Fruit fly (Drosophila melanogaster) whole organism, embryonic: ENCODE data around the gene lok.
A peak's percentile ranks its signal among the peaks of the same experiment; 100 is the strongest.

Source experiments
- Antp ChIP-seq: fragments of 200-800 bp; sonication (Bioruptor generic); optimal IDR thresholded peaks from 3 replicates; lab custom pipeline; 2016; ENCODE audit warnings: missing biosample characterization, missing genetic modification characterization
- Asciz ChIP-seq: fragments of 200-800 bp; sonication (Bioruptor generic); optimal IDR thresholded peaks from 2 replicates; lab custom pipeline; 2017; ENCODE audit warnings: missing biosample characterization, mild to moderate bottlenecking, missing genetic modification characterization, missing genetic modification reagents
- Bdp1 ChIP-seq: fragments of 200-800 bp; sonication (Bioruptor generic); optimal IDR thresholded peaks from 3 replicates; lab custom pipeline; 2016; ENCODE audit warnings: missing biosample characterization, missing genetic modification characterization
- Blimp-1 ChIP-seq: fragments of 200-800 bp; sonication (Bioruptor generic); optimal IDR thresholded peaks from 3 replicates; lab custom pipeline; 2018; ENCODE audit warnings: missing biosample characterization, missing genetic modification characterization, mild to moderate bottlenecking, moderate library complexity, missing genetic modification reagents
- CG10321 ChIP-seq: fragments of 200-800 bp; sonication (Bioruptor generic); IDR thresholded peaks from 2 replicates; pipeline ENCODE4 v1.3.6; 2022; ENCODE audit warnings: missing biosample characterization, missing genetic modification characterization
- CG11085 ChIP-seq: fragments of 200-800 bp; sonication (Bioruptor generic); IDR thresholded peaks from 2 replicates; pipeline ENCODE4 v1.3.6; 2022; ENCODE audit warnings: missing biosample characterization, missing genetic modification characterization
- CG11723 ChIP-seq: fragments of 200-800 bp; sonication (Bioruptor generic); optimal IDR thresholded peaks from 2 replicates; lab custom pipeline; 2017; ENCODE audit warnings: missing biosample characterization, mild to moderate bottlenecking, missing genetic modification characterization
- CG12744 ChIP-seq: fragments of 200-800 bp; sonication (Bioruptor generic); optimal IDR thresholded peaks from 2 replicates; lab custom pipeline; 2016; ENCODE audit warnings: missing biosample characterization, missing genetic modification characterization
- CG14014 ChIP-seq: fragments of 200-800 bp; sonication (Bioruptor generic); IDR thresholded peaks from 2 replicates; pipeline ENCODE4 v1.3.6; 2022; ENCODE audit warnings: missing biosample characterization, missing genetic modification characterization
- CG15601 ChIP-seq: fragments of 200-800 bp; sonication (Bioruptor generic); optimal IDR thresholded peaks from 3 replicates; lab custom pipeline; 2019; ENCODE audit warnings: missing biosample characterization, mild to moderate bottlenecking, missing genetic modification characterization, moderate library complexity
- CG17328 ChIP-seq: fragments of 200-800 bp; sonication (Bioruptor generic); IDR thresholded peaks from 2 replicates; pipeline ENCODE4 v1.3.6; 2022; ENCODE audit warnings: missing biosample characterization, missing genetic modification characterization
- CG31224 ChIP-seq: fragments of 200-800 bp; sonication (Bioruptor generic); IDR thresholded peaks from 2 replicates; pipeline ENCODE4 v1.3.6; 2022; ENCODE audit warnings: missing biosample characterization, missing genetic modification characterization
- CG6683 ChIP-seq: fragments of 200-800 bp; sonication (Bioruptor generic); optimal IDR thresholded peaks from 2 replicates; lab custom pipeline; 2017; ENCODE audit warnings: missing biosample characterization, mild to moderate bottlenecking, missing genetic modification characterization, missing genetic modification reagents
- CG9727 ChIP-seq: fragments of 200-800 bp; sonication (Bioruptor generic); optimal IDR thresholded peaks from 3 replicates; lab custom pipeline; 2017; ENCODE audit warnings: missing biosample characterization, mild to moderate bottlenecking, missing genetic modification characterization
- CrebB ChIP-seq: fragments of 200-800 bp; sonication (Bioruptor generic); optimal IDR thresholded peaks from 3 replicates; lab custom pipeline; 2018; ENCODE audit warnings: missing biosample characterization, mild to moderate bottlenecking, missing genetic modification characterization
- Dek ChIP-seq: fragments of 200-800 bp; sonication (Bioruptor generic); optimal IDR thresholded peaks from 3 replicates; lab custom pipeline; 2019; ENCODE audit warnings: missing biosample characterization, mild to moderate bottlenecking, missing genetic modification characterization, moderate library complexity
- Doc2 ChIP-seq: fragments of 200-800 bp; sonication (Bioruptor generic); IDR thresholded peaks from 2 replicates; pipeline ENCODE4 v1.3.6; 2022; ENCODE audit warnings: missing biosample characterization, missing genetic modification characterization
- Dref ChIP-seq: fragments of 200-800 bp; sonication (Bioruptor generic); IDR thresholded peaks from 2 replicates; pipeline ENCODE4 v1.3.6; 2022; ENCODE audit warnings: missing biosample characterization, missing genetic modification characterization
- Ets65A ChIP-seq: fragments of 200-800 bp; sonication (Bioruptor generic); peaks from one replicate; lab custom pipeline; 2016; ENCODE audit warnings: missing biosample characterization, missing genetic modification characterization
- Fer1 ChIP-seq: fragments of 200-800 bp; sonication (Bioruptor generic); optimal IDR thresholded peaks from 2 replicates; lab custom pipeline; 2017; ENCODE audit warnings: missing biosample characterization, mild to moderate bottlenecking, missing genetic modification characterization
- GATAe ChIP-seq: fragments of 200-800 bp; sonication (Bioruptor generic); conservative IDR thresholded peaks from 2 replicates; pipeline ENCODE4 v1.3.6; 2022; ENCODE audit warnings: missing biosample characterization, missing genetic modification characterization
- Hr51 ChIP-seq, 2 experiments: fragments of 200-800 bp; sonication (Bioruptor generic); optimal IDR thresholded peaks; 2 replicates in 1 of 2; 3 replicates in 1 of 2; lab custom pipeline; 2016 to 2018; ENCODE audit warnings: missing biosample characterization in 2 of 2, missing genetic modification characterization in 2 of 2, mild to moderate bottlenecking in 1 of 2, moderate library complexity in 1 of 2
- Meics ChIP-seq: fragments of 200-800 bp; sonication (Bioruptor generic); optimal IDR thresholded peaks from 2 replicates; lab custom pipeline; 2017; ENCODE audit warnings: missing biosample characterization, mild to moderate bottlenecking, missing genetic modification characterization
- NK7.1 ChIP-seq: fragments of 200-800 bp; sonication (Bioruptor generic); optimal IDR thresholded peaks from 3 replicates; lab custom pipeline; 2016; ENCODE audit warnings: missing biosample characterization, missing genetic modification characterization
- Oli ChIP-seq: fragments of 200-800 bp; sonication (Bioruptor generic); optimal IDR thresholded peaks from 2 replicates; lab custom pipeline; 2018; ENCODE audit warnings: missing biosample characterization, mild to moderate bottlenecking, missing genetic modification characterization, moderate library complexity
- Optix ChIP-seq: fragments of 200-800 bp; sonication (Bioruptor generic); IDR thresholded peaks from 3 replicates; pipeline ENCODE4 v1.3.6; 2022; ENCODE audit warnings: missing biosample characterization, missing genetic modification characterization
- Rx ChIP-seq: fragments of 200-800 bp; sonication (Bioruptor generic); IDR thresholded peaks from 2 replicates; pipeline ENCODE4 v1.3.6; 2022; ENCODE audit warnings: missing biosample characterization, missing genetic modification characterization
- Six4 ChIP-seq: fragments of 200-800 bp; sonication (Bioruptor generic); optimal IDR thresholded peaks from 2 replicates; lab custom pipeline; 2016; ENCODE audit warnings: missing biosample characterization, missing genetic modification characterization
- Sry-δ ChIP-seq: fragments of 200-800 bp; sonication (Bioruptor generic); optimal IDR thresholded peaks from 2 replicates; lab custom pipeline; 2016; ENCODE audit warnings: missing biosample characterization, missing genetic modification characterization
- abd-A ChIP-seq: fragments of 200-800 bp; sonication (Bioruptor generic); optimal IDR thresholded peaks from 3 replicates; lab custom pipeline; 2019; ENCODE audit warnings: missing biosample characterization, mild to moderate bottlenecking, missing genetic modification characterization, moderate library complexity
- amos ChIP-seq: fragments of 200-800 bp; sonication (Bioruptor generic); IDR thresholded peaks from 2 replicates; pipeline ENCODE4 v1.3.6; 2022; ENCODE audit warnings: missing biosample characterization, missing genetic modification characterization; ENCODE audit not compliant: partially characterized antibody
- bbx ChIP-seq: fragments of 200-800 bp; sonication (Bioruptor generic); IDR thresholded peaks from 2 replicates; pipeline ENCODE4 v1.3.6; 2022; ENCODE audit warnings: missing biosample characterization, missing genetic modification characterization; ENCODE audit not compliant: partially characterized antibody
- cad ChIP-seq: fragments of >200 bp; optimal IDR thresholded peaks from 2 replicates; lab custom pipeline; 2017; ENCODE audit warnings: missing biosample characterization, missing genetic modification characterization
- dysf ChIP-seq: fragments of 200-800 bp; sonication (Bioruptor generic); IDR thresholded peaks from 3 replicates; pipeline ENCODE4 v1.3.6; 2022; ENCODE audit warnings: missing biosample characterization, missing genetic modification characterization
- emc ChIP-seq: fragments of 200-800 bp; sonication (Bioruptor generic); optimal IDR thresholded peaks from 2 replicates; lab custom pipeline; 2016; ENCODE audit warnings: missing biosample characterization, missing genetic modification characterization
- fd96Cb ChIP-seq: fragments of 200-800 bp; sonication (Bioruptor generic); optimal IDR thresholded peaks from 2 replicates; lab custom pipeline; 2018; ENCODE audit warnings: missing biosample characterization, mild to moderate bottlenecking, missing genetic modification characterization, moderate library complexity
- fru ChIP-seq: fragments of >200 bp; optimal IDR thresholded peaks from 2 replicates; lab custom pipeline; 2017
- hth ChIP-seq: fragments of >200 bp; optimal IDR thresholded peaks from 2 replicates; lab custom pipeline; 2017; ENCODE audit warnings: inconsistent platforms
- kah ChIP-seq: fragments of 200-800 bp; sonication (Bioruptor generic); optimal IDR thresholded peaks from 2 replicates; lab custom pipeline; 2018; ENCODE audit warnings: missing biosample characterization, mild to moderate bottlenecking, missing genetic modification characterization
- ken ChIP-seq: fragments of 200-800 bp; sonication (Bioruptor generic); IDR thresholded peaks from 3 replicates; pipeline ENCODE4 v1.3.6; 2022; ENCODE audit warnings: missing biosample characterization, missing genetic modification characterization
- mirr ChIP-seq: fragments of 200-800 bp; sonication (Bioruptor generic); optimal IDR thresholded peaks from 3 replicates; lab custom pipeline; 2018; ENCODE audit warnings: missing biosample characterization, mild to moderate bottlenecking, missing genetic modification characterization
- nmo ChIP-seq: fragments of 200-800 bp; sonication (Bioruptor generic); optimal IDR thresholded peaks from 2 replicates; lab custom pipeline; 2018; ENCODE audit warnings: missing biosample characterization, mild to moderate bottlenecking, missing genetic modification characterization, moderate library complexity
- org-1 ChIP-seq: fragments of 200-800 bp; sonication (Bioruptor generic); optimal IDR thresholded peaks from 2 replicates; lab custom pipeline; 2017; ENCODE audit warnings: missing biosample characterization, missing genetic modification characterization
- ranshi ChIP-seq: fragments of 200-800 bp; sonication (Bioruptor generic); IDR thresholded peaks from 2 replicates; pipeline ENCODE4 v1.3.6; 2022; ENCODE audit warnings: missing biosample characterization, missing genetic modification characterization
- run ChIP-seq: fragments of 200-800 bp; sonication (Bioruptor generic); optimal IDR thresholded peaks from 3 replicates; lab custom pipeline; 2018; ENCODE audit warnings: missing biosample characterization, mild to moderate bottlenecking, missing genetic modification characterization
- slp2 ChIP-seq: fragments of 200-800 bp; sonication (Bioruptor generic); optimal IDR thresholded peaks from 2 replicates; lab custom pipeline; 2016; ENCODE audit warnings: missing biosample characterization, missing genetic modification characterization
- so ChIP-seq: fragments of 200-800 bp; sonication (Bioruptor generic); IDR thresholded peaks from 3 replicates; pipeline ENCODE4 v1.3.6; 2022; ENCODE audit warnings: missing biosample characterization, missing genetic modification characterization
- sug ChIP-seq: fragments of 200-800 bp; optimal IDR thresholded peaks from 2 replicates; lab custom pipeline; 2019; ENCODE audit warnings: missing biosample characterization, mild to moderate bottlenecking, missing genetic modification characterization, moderate library complexity
- tgo ChIP-seq: fragments of 200-800 bp; sonication (Bioruptor generic); IDR thresholded peaks from 3 replicates; pipeline ENCODE4 v1.3.6; 2022; ENCODE audit warnings: missing biosample characterization, missing genetic modification characterization
- unc-4 ChIP-seq: fragments of 200-800 bp; sonication (Bioruptor generic); IDR thresholded peaks from 2 replicates; pipeline ENCODE4 v1.3.6; 2022; ENCODE audit warnings: missing biosample characterization, missing genetic modification characterization; ENCODE audit not compliant: partially characterized antibody
- z ChIP-seq: fragments of 200-800 bp; sonication (Bioruptor generic); IDR thresholded peaks from 3 replicates; pipeline ENCODE4 v1.3.6; 2022; ENCODE audit warnings: missing biosample characterization, missing genetic modification characterization
- zfh1 ChIP-seq: fragments of 200-800 bp; sonication (Bioruptor generic); IDR thresholded peaks from 3 replicates; pipeline ENCODE4 v1.3.6; 2022; ENCODE audit warnings: missing biosample characterization, missing genetic modification characterization

Gene lok

DNA sequence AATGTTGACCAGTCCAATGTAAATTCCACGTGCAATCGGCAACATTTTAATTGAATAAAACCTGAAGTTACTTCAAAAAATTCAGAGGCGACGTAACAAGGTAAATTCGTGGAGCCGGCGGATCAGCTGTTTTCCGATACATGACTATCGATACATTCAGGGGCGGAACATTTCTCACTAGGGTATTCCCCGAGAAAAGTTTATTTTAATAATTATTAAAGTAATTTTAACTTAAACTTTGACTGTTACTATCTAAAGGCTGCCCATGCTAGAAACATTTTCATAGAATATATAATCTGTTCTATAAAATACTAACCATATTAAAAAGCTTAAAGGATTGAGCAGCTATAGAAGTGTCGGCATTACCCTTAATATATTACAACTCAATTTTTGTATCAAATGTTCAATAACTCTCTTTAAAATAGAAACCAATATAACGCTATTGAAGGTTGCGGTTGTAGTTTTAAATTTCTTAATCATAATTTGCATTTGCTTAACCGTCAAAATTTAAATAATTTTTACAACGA, 35.9 kb downstream of the lok start, which contains the start of the genes mRpS18B and Kua (continued):
- TF ChIP-seq z (GFP tag; lab: Robert Waterston, UW) (no peak), CG11723 (GFP tag; lab: Kevin White, UChicago) (no peak), Sry-δ (GFP tag; lab: Kevin White, UChicago) (peak; percentile 54), Fer1 (GFP tag; lab: Kevin White, UChicago) (peak; percentile 26), unc-4 (GFP tag; lab: Robert Waterston, UW) (peak; percentile 58), CG12744 (GFP tag; lab: Kevin White, UChicago) (no peak), CG15601 (tag; lab: Kevin White, UChicago) (peak; percentile 49), CG10321 (GFP tag; lab: Robert Waterston, UW) (no peak), CG14014 (GFP tag; lab: Robert Waterston, UW) (peak; percentile 66), abd-A (tag; lab: Kevin White, UChicago) (no peak), Antp (GFP tag; lab: Kevin White, UChicago) (no peak), kah (GFP tag; lab: Kevin White, UChicago) (peak; percentile 47), Blimp-1 (GFP tag; lab: Kevin White, UChicago) (peak; percentile 54), amos (peak; percentile 66), org-1 (no peak), NK7.1 (GFP tag; lab: Kevin White, UChicago) (no peak), cad (no peak), Hr51 (GFP tag; optimal IDR thresholded peaks at IDR 0.05; lab: Kevin White, UChicago) (peak in 1 of 2 experiments; percentile 52), so (no peak), Dek (peak; percentile 35), CG6683 (GFP tag; lab: Kevin White, UChicago) (no peak), fd96Cb (tag; lab: Kevin White, UChicago) (peak; percentile 51), sug (tag; lab: Kevin White, UChicago) (peak; percentile 67), nmo (peak; percentile 65), fru (no peak), CG31224 (GFP tag; lab: Robert Waterston, UW) (no peak), bbx (peak; percentile 60; the same call in 1 of the 2 replicates), CrebB (tag; lab: Kevin White, UChicago) (no peak), hth (no peak), Oli (tag; lab: Kevin White, UChicago) (peak; percentile 34), Doc2 (GFP tag; lab: Robert Waterston, UW) (no peak), Asciz (GFP tag; lab: Kevin White, UChicago) (no peak), zfh1 (GFP tag; lab: Robert Waterston, UW) (peak; percentile 71; the same call in 1 of the 3 replicates), Bdp1 (peak; percentile 1), emc (GFP tag; lab: Kevin White, UChicago) (no peak), Optix (no peak), Meics (GFP tag; lab: Kevin White, UChicago) (peak; percentile 54), dysf (peak; percentile 57; the same call in 2 of the 3 replicates), ken (GFP tag; lab: Robert Waterston, UW) (peak; percentile 71), CG11085 (GFP tag; lab: Robert Waterston, UW) (0 out of 2 replicates have a peak, but pooled peaks have one; percentile 28), run (tag; lab: Kevin White, UChicago) (no peak), ranshi (GFP tag; lab: Robert Waterston, UW) (peak; percentile 57; the same call in 1 of the 2 replicates), slp2 (GFP tag; lab: Kevin White, UChicago) (no peak), Six4 (GFP tag; lab: Kevin White, UChicago) (peak; percentile 50), Dref (peak; percentile 76), CG9727 (peak; percentile 18), CG17328 (GFP tag; lab: Robert Waterston, UW) (no peak), mirr (GFP tag; lab: Kevin White, UChicago) (no peak), Ets65A (GFP tag; lab: Kevin White, UChicago) (peak; percentile 53), Rx (no peak), tgo (GFP tag; lab: Robert Waterston, UW) (peak; percentile 46; the same call in 1 of the 3 replicates), GATAe (GFP tag; lab: Robert Waterston, UW) (no peak)
